Worm (Caenorhabditis elegans) whole organism, late embryonic: ENCODE results near the gene ZK1290.7.

Experiments
- T23F11.4 ChIP-seq: fragments of 200-800 bp; sonication (Bioruptor generic); optimal IDR thresholded peaks from 2 replicates; lab custom pipeline; 2018; ENCODE audit warnings: mild to moderate bottlenecking, missing genetic modification characterization, missing compliant biosample characterization
- ceh-31 ChIP-seq: sonication (generic microtip); optimal IDR thresholded peaks from 2 replicates; lab custom pipeline; 2016; ENCODE audit warnings: missing genetic modification characterization, missing compliant biosample characterization
- ceh-45 ChIP-seq: fragments of 200-800 bp; sonication (Bioruptor generic); IDR thresholded peaks from 2 replicates; pipeline ENCODE4 v1.3.6; 2022; ENCODE audit warnings: missing genetic modification reagents, missing genetic modification characterization, missing compliant biosample characterization
- dmd-4 ChIP-seq: sonication (generic microtip); optimal IDR thresholded peaks from 2 replicates; lab custom pipeline; 2016; ENCODE audit warnings: borderline replicate concordance, missing genetic modification characterization, missing compliant biosample characterization
- elt-2 ChIP-seq: sonication (generic microtip); optimal IDR thresholded peaks from 2 replicates; lab custom pipeline; 2016; ENCODE audit warnings: missing genetic modification reagents, missing genetic modification characterization, missing compliant biosample characterization
- ets-4 ChIP-seq: sonication (generic microtip); optimal IDR thresholded peaks from 2 replicates; lab custom pipeline; 2016; ENCODE audit warnings: missing genetic modification characterization, missing compliant biosample characterization
- hlh-30 ChIP-seq: sonication (generic microtip); optimal IDR thresholded peaks from 2 replicates; lab custom pipeline; 2017; ENCODE audit warnings: antibody characterized with exemption, missing genetic modification characterization, missing compliant biosample characterization; ENCODE audit not compliant: insufficient read depth
- hlh-8 ChIP-seq: sonication (generic microtip); optimal IDR thresholded peaks from 2 replicates; lab custom pipeline; 2016; ENCODE audit warnings: missing genotype, missing genetic modification characterization, missing compliant biosample characterization
- lim-6 ChIP-seq: sonication (generic microtip); optimal IDR thresholded peaks from 2 replicates; lab custom pipeline; 2016; ENCODE audit warnings: missing genetic modification characterization, missing compliant biosample characterization
- nhr-11 ChIP-seq: fragments of 150-350 bp; optimal IDR thresholded peaks from 2 replicates; lab custom pipeline; 2014; ENCODE audit warnings: missing biosample characterization, missing genetic modification characterization
- pat-9 ChIP-seq: fragments of 200-800 bp; sonication (Bioruptor generic); optimal IDR thresholded peaks from 2 replicates; lab custom pipeline; 2018; ENCODE audit warnings: mild to moderate bottlenecking, missing genetic modification characterization, moderate library complexity, missing compliant biosample characterization
- pqm-1 ChIP-seq: sonication (generic microtip); optimal IDR thresholded peaks from 2 replicates; lab custom pipeline; 2016; ENCODE audit warnings: missing genetic modification characterization, missing compliant biosample characterization
- unc-86 ChIP-seq: sonication (generic microtip); optimal IDR thresholded peaks from 2 replicates; lab custom pipeline; 2016; ENCODE audit warnings: missing genetic modification characterization, missing compliant biosample characterization

DNA sequence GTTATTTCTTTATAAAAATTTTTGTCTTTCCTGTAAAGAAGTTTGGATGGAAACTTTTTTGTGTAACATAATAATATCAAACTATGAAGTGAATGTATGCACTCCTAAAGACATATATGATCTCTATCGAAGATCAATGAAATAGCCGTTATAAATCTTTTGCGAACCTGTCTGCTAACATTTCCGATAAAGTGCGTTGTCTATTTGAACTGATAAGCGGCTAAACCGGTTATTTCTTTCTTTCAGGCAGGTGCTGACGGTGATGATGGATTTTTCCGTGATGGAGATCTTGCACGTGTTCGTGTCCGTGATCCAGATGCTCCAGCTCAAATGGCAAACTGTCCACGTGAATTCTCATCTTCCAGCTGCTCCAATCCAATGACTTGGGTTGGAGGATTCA, 6.1 kb upstream of the ZK1290.7 start:
- TF ChIP-seq ceh-31 (tag; lab: Kevin White, UChicago) (no peak), unc-86 (tag; lab: Kevin White, UChicago) (no peak), hlh-8 (tag; lab: Kevin White, UChicago) (no peak), ceh-45 (GFP tag; lab: Robert Waterston, UW) (no peak), lim-6 (no peak), pqm-1 (tag; lab: Kevin White, UChicago) (no peak), T23F11.4 (GFP tag; lab: Kevin White, UChicago) (no peak), nhr-11 (tag; lab: Kevin White, UChicago) (no peak), ets-4 (no peak), dmd-4 (tag; lab: Kevin White, UChicago) (no peak), hlh-30 (no peak), elt-2 (tag; lab: Kevin White, UChicago) (no peak), pat-9 (tag; lab: Kevin White, UChicago) (no peak)
